Worm (Caenorhabditis elegans): ENCODE data around the gene gck-4.

ce11 chrX:13690333-13690732, 13.3 kb downstream of the gck-4 start:
- TF ChIP-seq flt-1 (GFP tag; IDR thresholded peaks at IDR 0.05) (no peak), med-1 (GFP tag; optimal IDR thresholded peaks at IDR 0.05; ENCODE audit: insufficient read depth) (no peak), ztf-23 (GFP tag; IDR thresholded peaks at IDR 0.05) (no peak), cog-1 (tag; optimal IDR thresholded peaks at IDR 0.05) (no peak), tab-1 (GFP tag; IDR thresholded peaks at IDR 0.05) (no peak)
